Worm (Caenorhabditis elegans) whole organism, L2 larva: Measurements from ENCODE around the gene srh-11.

ENCODE experiments used
- C34F6.9 ChIP-seq: fragments of 150-350 bp; optimal IDR thresholded peaks from 2 replicates; lab custom pipeline; 2014; ENCODE audit warnings: missing biosample characterization, missing genetic modification characterization
- F13H6.1 ChIP-seq: sonication (generic microtip); optimal IDR thresholded peaks from 2 replicates; lab custom pipeline; 2016; ENCODE audit warnings: missing genetic modification characterization, missing compliant biosample characterization
- R02D3.7 ChIP-seq: fragments of 150-350 bp; optimal IDR thresholded peaks from 2 replicates; lab custom pipeline; 2014; ENCODE audit warnings: missing biosample characterization, missing genetic modification characterization
- Y55F3AM.14 ChIP-seq: fragments of 200-800 bp; sonication (Bioruptor generic); optimal IDR thresholded peaks from 2 replicates; lab custom pipeline; 2018; ENCODE audit warnings: mild to moderate bottlenecking, missing genetic modification characterization, missing compliant biosample characterization
- alr-1 ChIP-seq: fragments of 150-350 bp; optimal IDR thresholded peaks from 2 replicates; lab custom pipeline; 2014; ENCODE audit warnings: missing biosample characterization, missing genetic modification characterization
- ama-1 ChIP-seq: fragments of 150-350 bp; optimal IDR thresholded peaks from 2 replicates; lab custom pipeline; 2018; ENCODE audit warnings: inconsistent platforms
- blmp-1 ChIP-seq: sonication (generic microtip); optimal IDR thresholded peaks from 2 replicates; lab custom pipeline; 2017; ENCODE audit warnings: missing genetic modification characterization, mild to moderate bottlenecking, missing compliant biosample characterization, antibody characterized with exemption, moderate library complexity; ENCODE audit not compliant: insufficient read depth
- ceh-16 ChIP-seq: fragments of 150-350 bp; optimal IDR thresholded peaks from 2 replicates; lab custom pipeline; 2014; ENCODE audit warnings: missing biosample characterization, missing genetic modification characterization
- crh-2 ChIP-seq: sonication (generic microtip); optimal IDR thresholded peaks from 2 replicates; lab custom pipeline; 2017; ENCODE audit warnings: missing biosample characterization, missing genetic modification characterization
- elt-1 ChIP-seq: fragments of 150-350 bp; optimal IDR thresholded peaks from 2 replicates; lab custom pipeline; 2014; ENCODE audit warnings: missing biosample characterization, missing genetic modification characterization
- elt-3 ChIP-seq: sonication (generic microtip); optimal IDR thresholded peaks from 2 replicates; lab custom pipeline; 2017; ENCODE audit warnings: missing biosample characterization, missing genetic modification characterization
- fos-1 ChIP-seq: fragments of 150-350 bp; optimal IDR thresholded peaks from 2 replicates; lab custom pipeline; 2014; ENCODE audit warnings: missing biosample characterization, missing genetic modification characterization
- gmeb-1 ChIP-seq: fragments of 150-350 bp; optimal IDR thresholded peaks from 2 replicates; lab custom pipeline; 2014; ENCODE audit warnings: missing biosample characterization, missing genetic modification characterization
- lin-11 ChIP-seq: fragments of 150-350 bp; sonication (generic microtip); optimal IDR thresholded peaks from 2 replicates; lab custom pipeline; 2014; ENCODE audit warnings: missing biosample characterization, missing genetic modification characterization, inconsistent platforms, mixed read lengths
- lsy-2 ChIP-seq, 2 experiments: fragments of 150-350 bp in 1 of 2; sonication (generic microtip) in 1 of 2; optimal IDR thresholded peaks; 2 replicates each; lab custom pipeline; 2014 to 2017; ENCODE audit warnings: missing biosample characterization in 2 of 2, missing genetic modification characterization in 2 of 2
- mab-5 ChIP-seq: fragments of 150-350 bp; optimal IDR thresholded peaks from 2 replicates; lab custom pipeline; 2014; ENCODE audit warnings: missing biosample characterization, missing genetic modification characterization
- mbf-1 ChIP-seq: sonication (generic microtip); optimal IDR thresholded peaks from 2 replicates; lab custom pipeline; 2017; ENCODE audit warnings: missing biosample characterization, missing genetic modification characterization
- mdl-1 ChIP-seq, 2 experiments: fragments of 150-350 bp in 1 of 2; sonication (generic microtip) in 1 of 2; optimal IDR thresholded peaks; 2 replicates each; lab custom pipeline; 2017; ENCODE audit warnings: missing biosample characterization in 2 of 2, missing genetic modification characterization in 2 of 2
- nhr-10 ChIP-seq: sonication (generic microtip); optimal IDR thresholded peaks from 2 replicates; lab custom pipeline; 2017; ENCODE audit warnings: missing biosample characterization, missing genetic modification characterization
- nhr-11 ChIP-seq: fragments of 150-350 bp; optimal IDR thresholded peaks from 2 replicates; lab custom pipeline; 2014; ENCODE audit warnings: missing biosample characterization, missing genetic modification characterization
- nhr-12 ChIP-seq: fragments of 150-350 bp; optimal IDR thresholded peaks from 2 replicates; lab custom pipeline; 2014; ENCODE audit warnings: missing biosample characterization, missing genetic modification characterization
- nhr-129 ChIP-seq: fragments of 150-350 bp; optimal IDR thresholded peaks from 2 replicates; lab custom pipeline; 2014; ENCODE audit warnings: missing biosample characterization, missing genetic modification characterization
- nhr-21 ChIP-seq: fragments of 150-350 bp; optimal IDR thresholded peaks from 2 replicates; lab custom pipeline; 2014; ENCODE audit warnings: missing biosample characterization, missing genetic modification characterization
- nhr-23 ChIP-seq: fragments of 150-350 bp; optimal IDR thresholded peaks from 2 replicates; lab custom pipeline; 2014; ENCODE audit warnings: missing biosample characterization, missing genetic modification reagents, missing genetic modification characterization
- nhr-237 ChIP-seq: fragments of 150-350 bp; optimal IDR thresholded peaks from 2 replicates; lab custom pipeline; 2014; ENCODE audit warnings: missing biosample characterization, missing genetic modification characterization
- nhr-25 ChIP-seq: fragments of 150-350 bp; sonication (generic microtip); optimal IDR thresholded peaks from 3 replicates; lab custom pipeline; 2014; ENCODE audit warnings: missing biosample characterization, missing genetic modification characterization
- nhr-77 ChIP-seq: fragments of 150-350 bp; optimal IDR thresholded peaks from 2 replicates; lab custom pipeline; 2014; ENCODE audit warnings: missing biosample characterization, missing genetic modification characterization
- peb-1 ChIP-seq: fragments of 150-350 bp; optimal IDR thresholded peaks from 2 replicates; lab custom pipeline; 2014; ENCODE audit warnings: missing biosample characterization, missing genetic modification characterization
- skn-1 ChIP-seq: sonication (generic microtip); optimal IDR thresholded peaks from 2 replicates; lab custom pipeline; 2017; ENCODE audit warnings: missing biosample characterization, missing genetic modification characterization
- sma-3 ChIP-seq: sonication (generic microtip); optimal IDR thresholded peaks from 2 replicates; lab custom pipeline; 2016; ENCODE audit warnings: missing genetic modification reagents, missing genetic modification characterization, missing compliant biosample characterization
- sma-9 ChIP-seq, 2 experiments: fragments of 150-350 bp in 1 of 2; sonication (generic microtip) in 1 of 2; optimal IDR thresholded peaks; 2 replicates each; lab custom pipeline; 2014 to 2016; ENCODE audit warnings: missing genetic modification characterization in 2 of 2, mild to moderate bottlenecking in 1 of 2, missing biosample characterization in 1 of 2, missing compliant biosample characterization in 1 of 2, missing genetic modification reagents in 1 of 2, moderate library complexity in 1 of 2
- snpc-4 ChIP-seq: fragments of 150-350 bp; optimal IDR thresholded peaks from 2 replicates; lab custom pipeline; 2014; ENCODE audit warnings: missing biosample characterization, missing genetic modification characterization
- unc-39 ChIP-seq: fragments of 150-350 bp; optimal IDR thresholded peaks from 2 replicates; lab custom pipeline; 2014; ENCODE audit warnings: missing biosample characterization, missing genetic modification characterization
- unc-55 ChIP-seq: fragments of 150-350 bp; sonication (generic microtip); optimal IDR thresholded peaks from 3 replicates; lab custom pipeline; 2014; ENCODE audit warnings: missing biosample characterization, missing genetic modification reagents, missing genetic modification characterization
- unc-62 ChIP-seq: fragments of 150-350 bp; optimal IDR thresholded peaks from 2 replicates; lab custom pipeline; 2014; ENCODE audit warnings: missing biosample characterization, missing genetic modification reagents, missing genetic modification characterization
- zag-1 ChIP-seq: fragments of 150-350 bp; optimal IDR thresholded peaks from 2 replicates; lab custom pipeline; 2014; ENCODE audit warnings: missing biosample characterization, missing genetic modification characterization
- ztf-1 ChIP-seq: fragments of 200-800 bp; sonication (Bioruptor generic); conservative IDR thresholded peaks from 2 replicates; pipeline ENCODE4 v1.3.6; 2022; ENCODE audit warnings: missing genetic modification characterization, missing compliant biosample characterization
- ztf-11 ChIP-seq: sonication (generic microtip); optimal IDR thresholded peaks from 2 replicates; lab custom pipeline; 2017; ENCODE audit warnings: missing biosample characterization, missing genetic modification characterization

Gene srh-11

ce11 chrX:8284003-8284402 lies 34.8 kb downstream of the srh-11 start:
- TF ChIP-seq nhr-25 (tag; lab: Kevin White, UChicago) = no peak
- TF ChIP-seq R02D3.7 = no peak
- TF ChIP-seq ztf-1 (GFP tag; lab: Robert Waterston, UW) = no peak
- no peak for TF ChIP-seq sma-3
- no peak for TF ChIP-seq nhr-237 (tag; lab: Kevin White, UChicago)
- no peak for TF ChIP-seq blmp-1 (tag; lab: Kevin White, UChicago)
- TF ChIP-seq unc-55 (GFP tag; lab: Kevin White, UChicago) = no peak
- no peak for TF ChIP-seq alr-1 (tag; lab: Kevin White, UChicago)
- no peak for TF ChIP-seq nhr-10 (tag; lab: Kevin White, UChicago)
- TF ChIP-seq ceh-16 (tag; lab: Kevin White, UChicago) = no peak

- TF ChIP-seq zag-1 (no peak), nhr-10 (tag; lab: Kevin White, UChicago) (no peak), mdl-1 (tag; optimal IDR thresholded peaks at IDR 0.05; lab: Kevin White, UChicago) (no peak), nhr-11 (tag; lab: Kevin White, UChicago) (no peak), peb-1 (tag; lab: Kevin White, UChicago) (no peak), nhr-77 (no peak), elt-3 (tag; lab: Kevin White, UChicago) (no peak), skn-1 (no peak), blmp-1 (tag; lab: Kevin White, UChicago) (no peak), Y55F3AM.14 (GFP tag; lab: Kevin White, UChicago) (no peak), crh-2 (tag; lab: Kevin White, UChicago) (no peak), alr-1 (tag; lab: Kevin White, UChicago) (no peak), nhr-12 (tag; lab: Kevin White, UChicago) (no peak), nhr-23 (no peak), ztf-11 (tag; lab: Kevin White, UChicago) (no peak), lsy-2 (tag; optimal IDR thresholded peaks at IDR 0.05; lab: Kevin White, UChicago) (no peak)
Measured at ce11 chrX:8276984-8277383, 41.9 kb downstream of the srh-11 start.

ce11 chrX:8276333-8276732 lies 42.5 kb downstream of the srh-11 start:
- no peak for TF ChIP-seq peb-1 (tag; lab: Kevin White, UChicago)
- peak; percentile 6 for TF ChIP-seq F13H6.1 (tag; lab: Kevin White, UChicago)
- TF ChIP-seq nhr-77 = no peak
- TF ChIP-seq nhr-129 = peak; percentile 2
- TF ChIP-seq nhr-12 (tag; lab: Kevin White, UChicago) = no peak
- peak; percentile 28 for TF ChIP-seq blmp-1 (tag; lab: Kevin White, UChicago)
- no peak for TF ChIP-seq sma-9 (GFP tag; optimal IDR thresholded peaks at IDR 0.05; lab: Kevin White, UChicago)
- no peak for TF ChIP-seq sma-9 (tag; optimal IDR thresholded peaks at IDR 0.05; lab: Kevin White, UChicago)
- no peak for TF ChIP-seq mab-5 (tag; lab: Kevin White, UChicago)
- peak; percentile 18 for TF ChIP-seq unc-55 (GFP tag; lab: Kevin White, UChicago)
- peak; percentile 34 for TF ChIP-seq C34F6.9 (tag; lab: Kevin White, UChicago)
- TF ChIP-seq ceh-16 (tag; lab: Kevin White, UChicago) = no peak

DNA sequence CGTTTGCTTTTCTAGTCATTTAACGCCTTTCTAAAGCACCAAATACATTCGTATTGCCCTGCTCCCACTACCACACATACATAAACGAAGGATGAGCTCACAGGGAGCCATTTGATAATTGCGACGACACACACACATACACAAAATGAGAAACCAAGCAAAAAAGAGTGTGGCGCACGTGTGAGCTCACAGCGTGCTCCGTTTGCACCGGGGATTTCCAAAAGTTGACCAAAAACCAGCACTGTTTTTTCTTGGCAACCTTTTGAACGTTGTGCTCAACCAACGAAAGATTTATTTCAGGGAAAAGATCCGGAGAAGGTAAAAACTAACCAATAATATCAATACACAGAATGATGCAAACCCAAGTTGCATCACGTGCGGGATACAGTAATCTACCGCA lies 44.0 kb downstream of the srh-11 start, which contains the start of gene ksr-1:
ksr-1 (plus strand) TSS at position 301 of the 400 bp plus-strand sequence.
- no peak for TF ChIP-seq nhr-11 (tag; lab: Kevin White, UChicago)

ce11 chrX:8273496-8273895 lies 45.4 kb downstream of the srh-11 start:
- no peak for TF ChIP-seq elt-3 (tag; lab: Kevin White, UChicago)
- TF ChIP-seq nhr-23 = no peak
- no peak for TF ChIP-seq crh-2 (tag; lab: Kevin White, UChicago)
- TF ChIP-seq skn-1 = no peak
- TF ChIP-seq ama-1 (lab: Kevin White, UChicago) = no peak
- TF ChIP-seq nhr-129 = no peak
- no peak for TF ChIP-seq zag-1
- no peak for TF ChIP-seq elt-1 (tag; lab: Kevin White, UChicago)
- no peak for TF ChIP-seq ztf-11 (tag; lab: Kevin White, UChicago)

DNA sequence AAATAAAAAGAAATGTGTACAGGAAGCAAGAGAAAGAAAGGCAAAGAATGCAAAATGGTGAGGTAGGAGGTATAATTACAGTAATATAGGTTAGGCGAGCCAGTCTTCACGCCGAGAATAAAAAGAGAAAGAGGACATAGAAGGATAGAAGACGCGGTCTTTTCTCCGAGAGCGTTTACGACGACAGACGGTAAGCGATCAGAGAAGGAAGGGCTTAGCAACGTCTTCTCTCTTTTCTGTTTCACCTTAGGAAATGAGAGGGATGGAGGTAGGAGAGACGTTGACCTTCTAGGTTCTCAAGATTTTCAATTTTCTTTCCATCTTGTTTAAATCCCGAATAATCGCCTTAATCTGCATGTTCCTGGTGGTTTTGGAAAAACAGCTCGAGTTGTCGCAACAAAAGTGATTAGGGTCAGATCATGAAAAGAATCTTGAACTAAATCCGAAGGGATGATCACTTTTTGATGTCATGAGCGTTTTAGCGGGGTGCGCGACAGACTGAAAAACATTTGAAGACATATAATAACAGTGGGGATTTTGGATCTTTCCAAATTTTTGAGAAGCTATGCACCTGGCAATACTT lies 47.8 kb downstream of the srh-11 start, which contains the start of gene cutl-29:
cutl-29 (minus strand) TSS at position 51 of the 583 bp plus-strand sequence.
- TF ChIP-seq gmeb-1 (tag; lab: Kevin White, UChicago) (no peak), sma-3 (no peak), ceh-16 (tag; lab: Kevin White, UChicago) (no peak), nhr-23 (no peak), fos-1 (no peak), nhr-12 (tag; lab: Kevin White, UChicago) (no peak), blmp-1 (tag; lab: Kevin White, UChicago) (no peak), lin-11 (no peak), unc-62 (no peak), peb-1 (tag; lab: Kevin White, UChicago) (no peak), C34F6.9 (tag; lab: Kevin White, UChicago) (no peak), Y55F3AM.14 (GFP tag; lab: Kevin White, UChicago) (no peak), mbf-1 (tag; lab: Kevin White, UChicago) (no peak), snpc-4 (tag; lab: Kevin White, UChicago) (no peak), nhr-21 (tag; lab: Kevin White, UChicago) (no peak), unc-39 (tag; lab: Kevin White, UChicago) (no peak)
